Fruit fly (Drosophila melanogaster) whole organism, pupa: Measurements from ENCODE around the gene CG8176.

ENCODE experiments used
- CG10348 ChIP-seq: fragments of 200-800 bp; sonication (Bioruptor generic); IDR thresholded peaks from 2 replicates; pipeline ENCODE4 v1.3.6; 2022; ENCODE audit warnings: missing biosample characterization, missing genetic modification characterization
- CG12605 ChIP-seq: fragments of 200-800 bp; sonication (Bioruptor generic); IDR thresholded peaks from 2 replicates; pipeline ENCODE4 v1.3.6; 2022; ENCODE audit warnings: missing biosample characterization, missing genetic modification characterization
- CG13204 ChIP-seq: fragments of 200-800 bp; sonication (Bioruptor generic); optimal IDR thresholded peaks from 2 replicates; lab custom pipeline; 2018; ENCODE audit warnings: missing biosample characterization, mild to moderate bottlenecking, missing genetic modification characterization, moderate library complexity
- CG14655 ChIP-seq: fragments of 200-800 bp; sonication (Bioruptor generic); optimal IDR thresholded peaks from 3 replicates; lab custom pipeline; 2017; ENCODE audit warnings: mild to moderate bottlenecking, missing biosample characterization, missing genetic modification reagents, missing genetic modification characterization
- CG15710 ChIP-seq: fragments of 200-800 bp; sonication (Bioruptor generic); optimal IDR thresholded peaks from 2 replicates; lab custom pipeline; 2018; ENCODE audit warnings: missing biosample characterization, mild to moderate bottlenecking, missing genetic modification characterization, moderate library complexity
- CG17806 ChIP-seq: fragments of 200-800 bp; sonication (Bioruptor generic); optimal IDR thresholded peaks from 2 replicates; lab custom pipeline; 2018; ENCODE audit warnings: missing biosample characterization, mild to moderate bottlenecking, missing genetic modification characterization, moderate library complexity
- CG32121 ChIP-seq: fragments of 200-800 bp; sonication (Bioruptor generic); IDR thresholded peaks from 2 replicates; pipeline ENCODE4 v1.3.6; 2022; ENCODE audit warnings: missing biosample characterization, missing genetic modification characterization
- CG34367 ChIP-seq: fragments of 200-800 bp; sonication (Bioruptor generic); optimal IDR thresholded peaks from 2 replicates; lab custom pipeline; 2018; ENCODE audit warnings: missing biosample characterization, mild to moderate bottlenecking, missing genetic modification characterization
- CG4496 ChIP-seq: fragments of 200-800 bp; sonication (Bioruptor generic); IDR thresholded peaks from 3 replicates; pipeline ENCODE4 v1.3.6; 2022; ENCODE audit warnings: missing biosample characterization, missing genetic modification characterization
- CG8159 ChIP-seq: fragments of 200-800 bp; sonication (Bioruptor generic); optimal IDR thresholded peaks from 3 replicates; lab custom pipeline; 2018; ENCODE audit warnings: missing biosample characterization, mild to moderate bottlenecking, missing genetic modification characterization, moderate library complexity
- CG8301 ChIP-seq: fragments of 200-800 bp; sonication (Bioruptor generic); optimal IDR thresholded peaks from 2 replicates; lab custom pipeline; 2018; ENCODE audit warnings: missing biosample characterization, mild to moderate bottlenecking, missing genetic modification characterization
- CG9948 ChIP-seq: fragments of 200-800 bp; sonication (Bioruptor generic); optimal IDR thresholded peaks from 2 replicates; lab custom pipeline; 2018; ENCODE audit warnings: missing biosample characterization, mild to moderate bottlenecking, missing genetic modification characterization, moderate library complexity
- D1 ChIP-seq: fragments of 200-800 bp; sonication (Bioruptor generic); optimal IDR thresholded peaks from 2 replicates; lab custom pipeline; 2018; ENCODE audit warnings: missing biosample characterization, mild to moderate bottlenecking, missing genetic modification characterization, moderate library complexity
- EcR ChIP-seq: fragments of 200-800 bp; sonication (Bioruptor generic); optimal IDR thresholded peaks from 3 replicates; lab custom pipeline; 2019; ENCODE audit warnings: missing biosample characterization, missing genetic modification characterization, mild to moderate bottlenecking, moderate library complexity, missing genetic modification reagents
- Ets98B ChIP-seq: fragments of 200-800 bp; sonication (Bioruptor generic); IDR thresholded peaks from 2 replicates; pipeline ENCODE4 v1.3.6; 2022; ENCODE audit warnings: missing biosample characterization, missing genetic modification characterization
- Pif1A ChIP-seq: fragments of 200-800 bp; sonication (Bioruptor generic); optimal IDR thresholded peaks from 3 replicates; lab custom pipeline; 2016; ENCODE audit warnings: missing biosample characterization, missing genetic modification characterization
- Pif1B ChIP-seq: fragments of 200-800 bp; sonication (Bioruptor generic); optimal IDR thresholded peaks from 3 replicates; lab custom pipeline; 2016; ENCODE audit warnings: missing biosample characterization, missing genetic modification characterization
- Snoo ChIP-seq: fragments of 200-800 bp; sonication (Bioruptor generic); optimal IDR thresholded peaks from 3 replicates; lab custom pipeline; 2017; ENCODE audit warnings: missing biosample characterization, mild to moderate bottlenecking, missing genetic modification characterization, inconsistent platforms
- fd96Ca ChIP-seq: fragments of 200-800 bp; sonication (Bioruptor generic); IDR thresholded peaks from 3 replicates; pipeline ENCODE4 v1.3.6; 2022; ENCODE audit warnings: missing biosample characterization, missing genetic modification characterization
- gl ChIP-seq: fragments of 200-800 bp; sonication (Bioruptor generic); optimal IDR thresholded peaks from 2 replicates; lab custom pipeline; 2018; ENCODE audit warnings: missing biosample characterization, mild to moderate bottlenecking, missing genetic modification characterization
- rn ChIP-seq: fragments of 200-800 bp; sonication (Bioruptor generic); IDR thresholded peaks from 2 replicates; pipeline ENCODE4 v1.3.6; 2022; ENCODE audit warnings: missing biosample characterization, missing genetic modification characterization

Gene CG8176

DNA sequence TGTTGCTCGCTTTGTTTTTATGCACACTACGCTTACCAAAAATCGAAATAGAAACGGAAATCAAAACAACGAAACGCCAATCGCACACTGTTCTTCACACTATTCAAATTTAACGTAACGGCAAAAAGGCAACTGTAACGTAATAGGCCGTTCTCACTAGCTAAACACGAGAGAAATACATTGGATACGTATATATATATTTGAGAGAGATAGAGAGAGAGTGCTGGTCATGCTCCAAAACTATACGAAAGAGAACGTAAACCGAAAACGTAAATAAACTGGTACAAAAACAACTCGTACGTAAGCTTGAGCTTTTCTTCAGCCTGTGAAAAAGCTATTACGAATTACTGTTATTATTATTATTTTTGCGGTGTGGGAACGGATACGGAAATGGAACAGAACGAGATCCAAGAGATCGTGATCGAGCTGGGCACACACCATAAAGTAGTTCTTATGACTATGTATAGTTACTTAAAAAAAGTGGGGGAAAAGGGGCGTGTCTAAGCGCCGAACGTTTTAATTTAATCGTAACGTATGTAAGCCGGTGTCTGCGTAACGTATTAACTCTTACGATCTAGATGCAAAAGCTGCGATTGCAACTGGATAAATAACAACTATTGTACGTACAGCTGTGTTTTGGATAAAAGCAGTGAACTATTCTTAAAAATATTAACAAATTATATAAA, 27.8 kb downstream of the CG8176 start:
- TF ChIP-seq CG8301 (tag; lab: Kevin White, UChicago) (no peak), CG12605 (GFP tag; lab: Robert Waterston, UW) (no peak), Snoo (no peak), Ets98B (GFP tag; lab: Robert Waterston, UW) (no peak), CG14655 (no peak), rn (no peak), CG4496 (GFP tag; lab: Robert Waterston, UW) (no peak)

DNA sequence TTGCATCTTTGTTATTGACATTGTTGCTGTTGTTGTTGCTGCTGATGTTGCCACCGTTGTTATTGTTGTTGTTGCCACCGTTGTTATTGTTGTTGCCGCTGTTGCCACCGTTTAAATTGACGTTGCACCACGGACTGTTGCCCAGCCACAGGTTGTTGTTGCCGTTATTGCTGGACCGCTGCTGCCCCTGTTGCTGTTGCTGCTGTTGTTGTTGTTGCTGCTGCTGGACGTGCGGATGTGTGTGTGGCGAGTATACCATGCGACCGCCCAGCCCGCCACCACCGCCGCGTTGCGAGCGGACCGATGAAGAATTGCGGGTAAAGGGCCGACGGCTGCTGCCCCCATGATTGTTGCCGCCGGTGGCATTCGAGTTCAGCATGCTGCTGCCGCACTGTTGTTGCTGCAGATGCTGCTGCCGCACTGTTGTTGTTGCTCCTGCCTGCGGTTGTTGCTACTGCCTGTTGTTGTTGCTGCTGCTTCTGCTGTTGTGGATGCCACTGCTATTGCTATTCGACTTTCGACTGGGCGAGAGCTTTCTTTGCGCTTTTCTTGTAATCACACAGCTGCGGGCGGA, 31.1 kb downstream of the CG8176 start:
- TF ChIP-seq CG9948 (no peak), CG17806 (no peak), CG15710 (tag; lab: Kevin White, UChicago) (no peak), CG32121 (GFP tag; lab: Robert Waterston, UW) (no peak), CG4496 (GFP tag; lab: Robert Waterston, UW) (no peak), CG13204 (GFP tag; lab: Kevin White, UChicago) (no peak), Pif1A (no peak), Ets98B (GFP tag; lab: Robert Waterston, UW) (no peak), CG10348 (GFP tag; lab: Robert Waterston, UW) (no peak), CG14655 (no peak), gl (tag; lab: Kevin White, UChicago) (no peak), Pif1B (GFP tag; lab: Kevin White, UChicago) (no peak), fd96Ca (GFP tag; lab: Robert Waterston, UW) (no peak), CG8159 (tag; lab: Kevin White, UChicago) (no peak), Snoo (no peak), CG12605 (GFP tag; lab: Robert Waterston, UW) (no peak), rn (no peak)
- TF ChIP-seq, all 21 proteins: peak for 0

DNA sequence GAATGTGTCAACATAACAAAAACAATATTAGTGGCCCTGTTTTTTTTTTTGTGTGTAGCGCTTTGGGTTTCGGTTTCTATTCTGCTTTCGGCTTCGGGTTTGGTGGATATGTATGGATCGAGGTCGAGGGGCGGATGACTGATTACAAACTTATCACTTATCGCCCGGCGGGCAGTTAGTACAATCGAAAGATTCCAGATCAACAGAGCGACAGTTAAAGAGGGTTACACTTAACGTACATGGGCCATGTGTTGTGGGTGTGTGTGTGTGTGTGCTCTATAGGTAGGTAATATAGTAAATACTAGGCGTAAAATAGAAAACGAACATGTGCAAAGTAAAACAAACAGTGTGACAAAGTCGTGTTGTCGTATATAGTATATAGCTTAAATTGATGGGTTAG, 33.0 kb downstream of the CG8176 start:
- no peak for TF ChIP-seq CG15710 (tag; lab: Kevin White, UChicago)
- TF ChIP-seq CG8159 (tag; lab: Kevin White, UChicago), result no peak
- TF ChIP-seq EcR, result no peak
- no peak for TF ChIP-seq CG34367 (tag; lab: Kevin White, UChicago)
- TF ChIP-seq CG12605 (GFP tag; lab: Robert Waterston, UW), result no peak
- TF ChIP-seq CG17806, result no peak
- TF ChIP-seq, all 21 proteins: peak for 0

DNA sequence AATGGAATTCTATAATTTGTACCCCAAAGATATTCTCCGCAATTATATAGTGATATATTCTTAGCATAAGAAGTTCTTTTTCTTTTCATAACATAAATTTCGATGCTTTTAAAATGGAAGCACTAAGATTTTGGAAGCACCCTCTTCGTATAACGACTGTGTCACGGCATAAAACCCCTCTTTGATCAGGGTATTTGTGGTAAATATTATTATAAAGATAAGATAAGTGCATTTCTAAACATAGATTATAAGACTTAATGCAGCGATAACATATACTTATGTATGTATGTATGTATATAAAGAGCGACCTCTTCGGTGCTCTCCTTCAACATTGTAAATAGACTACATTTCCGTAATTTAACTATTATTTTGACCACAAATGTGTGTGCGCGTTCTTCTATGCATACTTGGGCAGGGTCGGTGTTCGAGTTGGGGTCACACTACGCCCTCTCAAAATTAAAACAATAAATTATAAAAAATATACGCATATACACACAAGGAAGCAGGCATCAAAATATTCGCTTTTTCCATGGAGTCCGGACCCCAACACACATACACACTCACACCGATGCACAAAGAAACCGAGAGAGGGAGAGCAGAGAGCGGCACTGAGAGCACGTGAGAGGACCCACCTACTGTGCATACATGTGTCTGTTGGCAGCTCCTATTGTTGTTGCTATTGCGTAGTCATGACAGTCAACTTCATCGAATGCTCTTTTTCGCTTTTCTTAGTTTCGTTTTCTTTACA, 34.6 kb downstream of the CG8176 start:
- TF ChIP-seq CG13204 (GFP tag; lab: Kevin White, UChicago) (peak; percentile 29), CG8159 (tag; lab: Kevin White, UChicago) (no peak), CG15710 (tag; lab: Kevin White, UChicago) (no peak), rn (no peak), Ets98B (GFP tag; lab: Robert Waterston, UW) (no peak), Snoo (no peak), CG14655 (no peak), CG12605 (GFP tag; lab: Robert Waterston, UW) (no peak), Pif1B (GFP tag; lab: Kevin White, UChicago) (peak; percentile 60), CG17806 (no peak), CG8301 (tag; lab: Kevin White, UChicago) (no peak), CG34367 (tag; lab: Kevin White, UChicago) (no peak), fd96Ca (GFP tag; lab: Robert Waterston, UW) (no peak), D1 (tag; lab: Kevin White, UChicago) (no peak), CG9948 (no peak), Pif1A (peak; percentile 9), CG4496 (GFP tag; lab: Robert Waterston, UW) (no peak), EcR (peak; percentile 53), CG10348 (GFP tag; lab: Robert Waterston, UW) (no peak), gl (tag; lab: Kevin White, UChicago) (peak; percentile 23), CG32121 (GFP tag; lab: Robert Waterston, UW) (no peak)

DNA sequence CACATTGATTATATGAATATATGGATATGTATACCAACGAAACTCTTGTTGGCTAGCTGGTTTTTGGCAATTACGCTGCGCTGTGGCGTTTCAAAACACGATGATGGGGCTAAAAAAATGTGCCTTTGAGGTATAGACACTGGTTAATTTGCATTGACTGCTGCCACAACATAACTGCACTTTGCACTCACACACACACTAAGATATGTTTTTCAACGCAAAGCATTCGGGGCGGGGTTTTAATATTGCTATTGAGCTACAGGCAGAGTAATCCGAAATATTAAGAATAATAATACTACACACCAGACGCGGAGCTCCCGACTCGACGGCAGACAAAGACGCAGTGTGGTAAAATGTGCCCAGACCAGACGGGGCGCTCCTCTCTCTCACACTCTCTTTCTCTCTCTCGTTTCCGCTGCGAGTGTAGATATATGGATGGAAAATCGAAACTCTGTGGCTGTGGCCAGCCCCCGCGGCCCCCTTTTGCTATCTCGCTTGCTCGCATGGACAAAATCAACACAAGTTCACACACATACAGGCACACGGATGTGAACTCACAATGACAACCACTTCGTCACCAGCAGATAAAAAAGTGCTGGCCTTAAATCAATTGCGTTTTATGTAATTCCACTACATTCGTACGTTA, 35.3 kb downstream of the CG8176 start:
- TF ChIP-seq CG14655, result no peak
- no peak for TF ChIP-seq CG9948
- TF ChIP-seq CG17806, result peak; percentile 22
- TF ChIP-seq CG8159 (tag; lab: Kevin White, UChicago), result no peak
- TF ChIP-seq Ets98B (GFP tag; lab: Robert Waterston, UW), result no peak
- TF ChIP-seq rn, result no peak
- no peak for TF ChIP-seq CG4496 (GFP tag; lab: Robert Waterston, UW)
- TF ChIP-seq CG32121 (GFP tag; lab: Robert Waterston, UW), result no peak
- TF ChIP-seq gl (tag; lab: Kevin White, UChicago), result peak; percentile 23
- TF ChIP-seq Pif1A, result no peak
- no peak for TF ChIP-seq CG12605 (GFP tag; lab: Robert Waterston, UW)
- TF ChIP-seq CG8301 (tag; lab: Kevin White, UChicago), result peak; percentile 1
- no peak for TF ChIP-seq D1 (tag; lab: Kevin White, UChicago)
- no peak for TF ChIP-seq fd96Ca (GFP tag; lab: Robert Waterston, UW)
- peak; percentile 18 for TF ChIP-seq Pif1B (GFP tag; lab: Kevin White, UChicago)
- no peak for TF ChIP-seq CG13204 (GFP tag; lab: Kevin White, UChicago)
- no peak for TF ChIP-seq CG34367 (tag; lab: Kevin White, UChicago)
- no peak for TF ChIP-seq CG15710 (tag; lab: Kevin White, UChicago)
- TF ChIP-seq Snoo, result peak; percentile 57
- TF ChIP-seq EcR, result peak; percentile 97
- TF ChIP-seq CG10348 (GFP tag; lab: Robert Waterston, UW), result no peak
